Worm (Caenorhabditis elegans) whole organism, L4/young adult: Measurements from ENCODE around the gene col-123.

Experiments used
- W03F9.2 ChIP-seq: fragments of 150-350 bp; optimal IDR thresholded peaks from 2 replicates; lab custom pipeline; 2014; ENCODE audit warnings: missing biosample characterization, missing genetic modification characterization
- dao-5 ChIP-seq: sonication (generic microtip); optimal IDR thresholded peaks from 2 replicates; lab custom pipeline; 2016; ENCODE audit warnings: missing genotype, missing genetic modification characterization, moderate library complexity, missing compliant biosample characterization
- him-1 ChIP-seq: sonication (generic microtip); optimal IDR thresholded peaks from 2 replicates; lab custom pipeline; 2016; ENCODE audit warnings: missing genotype, missing genetic modification reagents, missing genetic modification characterization, missing compliant biosample characterization

DNA sequence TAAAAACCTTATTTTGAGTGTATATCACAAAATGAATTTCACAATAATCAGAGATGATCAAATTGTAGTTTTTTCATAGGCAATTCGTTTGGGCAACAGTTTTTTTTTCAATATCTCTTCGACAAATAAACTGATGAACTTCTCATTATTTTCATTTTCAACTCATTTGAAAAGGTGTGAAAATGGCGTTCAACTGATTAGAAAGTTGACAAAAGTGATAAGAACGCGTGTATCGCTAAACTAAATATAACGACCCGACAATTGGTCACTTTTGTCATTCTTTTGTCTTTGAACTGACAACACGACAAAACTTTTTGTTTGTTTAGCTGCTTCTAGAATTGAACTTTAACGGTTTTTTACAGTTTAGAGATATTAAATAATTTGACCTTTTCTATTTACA is 33.2 kb downstream of the col-123 start:
- TF ChIP-seq him-1: no peak
- TF ChIP-seq dao-5: no peak
- no peak for TF ChIP-seq W03F9.2 (tag; lab: Kevin White, UChicago)
